Fruit fly (Drosophila melanogaster): ENCODE measurements around the gene Eig71Ek.

Gene Eig71Ek

DNA sequence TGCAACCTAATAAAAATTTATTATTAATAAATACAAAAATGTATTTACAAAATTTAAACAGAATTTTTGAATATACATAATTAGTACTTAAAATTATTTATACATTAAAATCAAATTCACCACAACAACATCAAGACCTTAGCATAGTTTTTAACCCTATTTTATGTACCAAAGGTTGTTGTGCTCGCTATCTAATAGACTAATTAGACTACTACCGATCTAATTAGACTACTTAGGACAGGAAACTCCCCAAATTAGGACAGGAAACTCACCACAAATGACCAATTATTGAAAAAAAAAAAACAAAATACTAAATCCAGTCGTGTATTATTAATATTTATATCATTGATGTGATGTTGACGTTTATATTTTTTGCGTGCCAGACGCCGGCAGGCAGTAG, 24.1 kb upstream of the Eig71Ek start:
- TF ChIP-seq CG14711 (tag; optimal IDR thresholded peaks at IDR 0.05) (no peak), tj (GFP tag; optimal IDR thresholded peaks at IDR 0.05) (no peak), Hr96 (GFP tag; optimal IDR thresholded peaks at IDR 0.05) (no peak), toe (GFP tag; optimal IDR thresholded peaks at IDR 0.05) (no peak), Clk (GFP tag; optimal IDR thresholded peaks at IDR 0.05) (no peak), CG12768 (GFP tag; optimal IDR thresholded peaks at IDR 0.05) (no peak), Crg-1 (GFP tag; optimal IDR thresholded peaks at IDR 0.05) (no peak), Mnt (GFP tag; optimal IDR thresholded peaks at IDR 0.05) (no peak), CG11617 (GFP tag; optimal IDR thresholded peaks at IDR 0.05) (no peak), CG7045 (GFP tag; optimal IDR thresholded peaks at IDR 0.05) (no peak), ovo (GFP tag; optimal IDR thresholded peaks at IDR 0.05) (no peak), cic (GFP tag; optimal IDR thresholded peaks at IDR 0.05) (no peak), CG5204 (GFP tag; optimal IDR thresholded peaks at IDR 0.05) (no peak), pad (GFP tag; optimal IDR thresholded peaks at IDR 0.05) (no peak), CG33017 (tag; optimal IDR thresholded peaks at IDR 0.05) (no peak)

DNA sequence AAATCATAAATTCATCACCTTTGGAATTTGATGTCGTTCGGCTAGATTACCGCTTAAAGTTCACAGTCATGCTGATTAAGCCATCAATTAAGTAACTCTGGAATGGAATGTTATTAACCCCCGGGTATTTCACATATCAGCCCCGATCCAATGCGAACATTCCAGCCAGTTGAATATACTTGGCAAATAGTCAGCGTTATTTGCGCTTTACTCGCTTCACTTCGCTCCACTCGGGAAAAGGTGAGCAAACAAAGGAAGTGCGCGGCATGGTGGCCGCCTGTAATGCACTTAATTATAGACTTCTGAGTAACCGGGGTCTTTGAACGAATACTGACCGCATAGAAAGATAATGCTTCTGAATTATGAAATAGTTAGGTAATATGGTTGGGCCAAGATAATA, 23.4 kb upstream of the Eig71Ek start:
- TF ChIP-seq ovo (GFP tag; optimal IDR thresholded peaks at IDR 0.05) (no peak), kay (GFP tag; ENCODE audit: borderline replicate concordance) (peak; percentile 49)

DNA sequence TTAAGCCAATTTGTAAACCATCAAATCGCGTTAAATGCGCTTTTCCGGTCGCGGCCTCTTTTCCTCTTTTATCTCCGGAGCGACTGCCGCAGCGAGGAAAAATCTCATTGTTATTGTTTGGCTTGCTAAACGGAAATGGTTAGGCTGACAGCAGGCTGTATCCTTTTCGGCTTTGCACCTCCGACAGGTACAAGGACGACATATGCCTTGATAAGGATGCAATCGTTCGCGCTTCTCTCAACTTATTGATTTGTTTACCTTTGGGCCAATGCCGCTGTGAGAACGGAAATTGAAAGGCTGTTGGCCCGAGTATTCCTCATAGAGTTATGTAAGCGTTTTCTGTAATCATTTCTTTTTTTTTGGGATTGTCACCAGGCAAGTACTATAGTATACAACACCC, 22.5 kb upstream of the Eig71Ek start:
- TF ChIP-seq CG14711 (tag; optimal IDR thresholded peaks at IDR 0.05) (no peak), CG12768 (GFP tag; optimal IDR thresholded peaks at IDR 0.05) (no peak), cic (GFP tag; optimal IDR thresholded peaks at IDR 0.05) (no peak), ovo (GFP tag; optimal IDR thresholded peaks at IDR 0.05) (no peak), Mnt (GFP tag; optimal IDR thresholded peaks at IDR 0.05) (no peak), Hr96 (GFP tag; optimal IDR thresholded peaks at IDR 0.05) (no peak), CG7101 (tag; optimal IDR thresholded peaks at IDR 0.05) (no peak)

dm6 chr3L:15639978-15640377, 21.1 kb upstream of the Eig71Ek start:
- no peak for TF ChIP-seq Mnt (GFP tag; optimal IDR thresholded peaks at IDR 0.05)
- TF ChIP-seq ovo (GFP tag; optimal IDR thresholded peaks at IDR 0.05) = no peak
- TF ChIP-seq bab1 (GFP tag; optimal IDR thresholded peaks at IDR 0.05) = no peak
- TF ChIP-seq pad (GFP tag; optimal IDR thresholded peaks at IDR 0.05) = no peak
- TF ChIP-seq CG12768 (GFP tag; optimal IDR thresholded peaks at IDR 0.05) = no peak
- no peak for TF ChIP-seq toe (GFP tag; optimal IDR thresholded peaks at IDR 0.05)
- TF ChIP-seq CG14711 (tag; optimal IDR thresholded peaks at IDR 0.05) = no peak

DNA sequence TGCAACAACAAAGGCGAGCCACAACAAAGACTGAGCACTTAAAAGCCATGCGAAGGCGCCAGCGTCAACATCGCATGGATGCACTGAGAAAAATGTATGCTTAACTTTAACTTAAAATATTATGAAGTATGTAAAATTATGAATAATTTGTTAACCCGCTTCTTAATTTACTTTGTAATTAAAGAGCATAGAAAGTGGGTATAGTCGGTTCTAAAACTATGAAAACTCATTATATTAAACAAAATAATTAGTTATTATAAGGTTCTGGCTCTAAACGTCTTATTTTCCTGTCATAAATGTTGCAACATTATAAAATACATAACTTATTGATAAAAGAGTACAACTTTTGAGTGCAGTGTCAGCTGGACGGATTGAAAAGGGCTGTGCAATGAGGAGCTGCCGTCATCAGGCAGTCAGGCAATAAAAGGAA, 19.4 kb upstream of the Eig71Ek start:
- TF ChIP-seq CG1620 (GFP tag; optimal IDR thresholded peaks at IDR 0.05) (no peak), pad (GFP tag; optimal IDR thresholded peaks at IDR 0.05) (no peak), CG14711 (tag; optimal IDR thresholded peaks at IDR 0.05) (no peak), Crg-1 (GFP tag; optimal IDR thresholded peaks at IDR 0.05) (no peak), toe (GFP tag; optimal IDR thresholded peaks at IDR 0.05) (no peak), cic (GFP tag; optimal IDR thresholded peaks at IDR 0.05) (no peak)

- TF ChIP-seq CG11617 (GFP tag; optimal IDR thresholded peaks at IDR 0.05) (no peak), bab1 (GFP tag; optimal IDR thresholded peaks at IDR 0.05) (no peak), tj (GFP tag; optimal IDR thresholded peaks at IDR 0.05) (no peak), CG7101 (tag; optimal IDR thresholded peaks at IDR 0.05) (no peak), ovo (GFP tag; optimal IDR thresholded peaks at IDR 0.05) (no peak), CG5204 (GFP tag; optimal IDR thresholded peaks at IDR 0.05) (no peak), pad (GFP tag; optimal IDR thresholded peaks at IDR 0.05) (no peak), cic (GFP tag; optimal IDR thresholded peaks at IDR 0.05) (no peak), CG33017 (tag; optimal IDR thresholded peaks at IDR 0.05) (no peak), Crg-1 (GFP tag; optimal IDR thresholded peaks at IDR 0.05) (no peak), cnc (optimal IDR thresholded peaks at IDR 0.05) (no peak), CG12768 (GFP tag; optimal IDR thresholded peaks at IDR 0.05) (no peak), toe (GFP tag; optimal IDR thresholded peaks at IDR 0.05) (no peak), kay (GFP tag; ENCODE audit: borderline replicate concordance) (no peak), CG7045 (GFP tag; optimal IDR thresholded peaks at IDR 0.05) (no peak), Hr96 (GFP tag; optimal IDR thresholded peaks at IDR 0.05) (no peak), CG14711 (tag; optimal IDR thresholded peaks at IDR 0.05) (no peak)
Observed at dm6 chr3L:15646182-15646581, 14.9 kb upstream of the Eig71Ek start.

dm6 chr3L:15647712-15648621, 13.1 kb upstream of the Eig71Ek start, which contains the start of the genes comm3 and CG43083:
comm3 (minus strand) TSS chr3L:15647762.
CG43083 (plus strand) TSS chr3L:15648571.
- no peak for TF ChIP-seq CG33017 (tag; optimal IDR thresholded peaks at IDR 0.05)
- TF ChIP-seq toe (GFP tag; optimal IDR thresholded peaks at IDR 0.05) = no peak
- TF ChIP-seq CG14711 (tag; optimal IDR thresholded peaks at IDR 0.05) = no peak
- TF ChIP-seq bab1 (GFP tag; optimal IDR thresholded peaks at IDR 0.05) = no peak
- TF ChIP-seq CG11617 (GFP tag; optimal IDR thresholded peaks at IDR 0.05) = no peak
- no peak for TF ChIP-seq Mnt (GFP tag; optimal IDR thresholded peaks at IDR 0.05)
- no peak for TF ChIP-seq CG5204 (GFP tag; optimal IDR thresholded peaks at IDR 0.05)
- no peak for TF ChIP-seq Clk (GFP tag; optimal IDR thresholded peaks at IDR 0.05)
- TF ChIP-seq CG1620 (GFP tag; optimal IDR thresholded peaks at IDR 0.05) = no peak
